Worm (Caenorhabditis elegans): ENCODE data around the gene irld-49.

irld-49 gene

DNA sequence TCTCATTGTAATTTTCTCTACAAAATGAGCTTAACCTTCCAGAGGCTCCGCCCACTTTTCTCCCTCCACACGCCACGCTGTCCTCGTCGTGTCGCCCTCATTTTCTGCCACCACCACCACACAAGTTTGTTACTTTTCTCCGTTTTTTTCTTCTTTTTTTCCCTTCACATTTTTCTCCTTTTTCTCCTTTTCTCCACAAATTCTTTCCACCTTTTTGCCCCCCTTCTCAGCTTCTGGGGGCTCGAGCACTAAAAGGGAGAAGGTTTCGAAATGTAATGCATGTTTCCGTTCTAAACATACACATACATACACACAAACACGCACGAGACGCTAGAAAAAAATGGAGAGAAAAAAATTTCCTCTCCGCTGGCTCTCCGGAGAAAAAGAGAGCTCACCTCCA lies 32.6 kb downstream of the irld-49 start, which contains the start of gene nhr-88 (continued):
- TF ChIP-seq mbf-1 (tag; optimal IDR thresholded peaks at IDR 0.05) = no peak
- peak; percentile 56 for TF ChIP-seq zag-1 (tag; optimal IDR thresholded peaks at IDR 0.05)
- no peak for TF ChIP-seq lin-13 (GFP tag; optimal IDR thresholded peaks at IDR 0.05)
- TF ChIP-seq nhr-77 (tag; optimal IDR thresholded peaks at IDR 0.05) = no peak
- TF ChIP-seq nhr-12 (tag; optimal IDR thresholded peaks at IDR 0.05) = no peak
- peak in 1 of 2 experiments; percentile 37 for TF ChIP-seq lsy-2 (tag; optimal IDR thresholded peaks at IDR 0.05)
- TF ChIP-seq dmd-4 (tag; optimal IDR thresholded peaks at IDR 0.05) = no peak
- no peak for TF ChIP-seq ceh-16 (tag; optimal IDR thresholded peaks at IDR 0.05)
- TF ChIP-seq sma-3 (GFP tag; optimal IDR thresholded peaks at IDR 0.05) = no peak

DNA sequence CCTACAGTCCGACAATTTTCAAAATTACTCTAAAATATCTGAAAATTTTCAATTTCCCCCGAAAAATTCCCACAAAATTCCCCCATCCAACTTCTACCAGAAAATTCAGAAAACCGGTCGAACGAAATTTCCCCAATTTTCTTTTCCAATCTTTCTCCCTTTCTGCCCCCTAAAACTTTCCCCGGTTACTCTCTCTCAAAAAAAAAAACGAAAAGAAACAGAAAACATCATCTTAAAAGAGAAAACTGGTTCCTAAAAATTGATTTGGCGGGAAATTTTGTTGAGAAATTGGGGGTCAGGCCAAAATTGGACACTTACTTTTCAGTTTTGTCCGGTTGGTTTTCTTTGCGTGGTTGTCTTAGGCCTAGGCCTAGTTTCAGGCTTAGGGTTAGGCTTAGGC lies 33.7 kb downstream of the irld-49 start:
- TF ChIP-seq ztf-11 (tag; optimal IDR thresholded peaks at IDR 0.05) (no peak), blmp-1 (tag; optimal IDR thresholded peaks at IDR 0.05; ENCODE audit: insufficient read depth) (peak; percentile 75)

DNA sequence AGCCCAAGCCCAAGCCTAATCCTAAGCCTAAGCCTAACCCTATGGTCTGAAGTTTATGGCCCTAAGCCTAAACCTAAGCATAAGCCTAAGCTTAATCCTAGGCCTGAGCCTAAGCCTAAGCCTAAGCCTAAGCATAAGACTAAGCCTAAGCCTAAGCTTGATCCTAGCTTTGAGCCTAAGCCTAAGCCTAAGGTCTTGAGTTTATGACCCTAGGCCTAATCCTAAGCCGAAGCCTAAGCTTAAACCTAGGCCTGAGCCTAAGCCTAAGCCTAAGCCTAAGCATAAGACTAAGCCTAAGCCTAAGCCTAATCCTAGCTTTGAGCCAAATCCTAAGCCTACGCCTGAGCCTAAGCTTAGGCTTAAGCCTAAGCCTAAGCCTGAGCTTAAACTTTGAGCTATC lies 35.1 kb downstream of the irld-49 start:
- TF ChIP-seq unc-39 (tag; optimal IDR thresholded peaks at IDR 0.05) (no peak), ztf-11 (tag; optimal IDR thresholded peaks at IDR 0.05) (no peak), ceh-16 (tag; optimal IDR thresholded peaks at IDR 0.05) (no peak), nhr-11 (tag; optimal IDR thresholded peaks at IDR 0.05) (no peak), lin-13 (GFP tag; optimal IDR thresholded peaks at IDR 0.05) (no peak), nhr-77 (tag; optimal IDR thresholded peaks at IDR 0.05) (no peak), nhr-23 (tag; optimal IDR thresholded peaks at IDR 0.05) (no peak), sma-9 (GFP tag; optimal IDR thresholded peaks at IDR 0.05) (no peak), sma-9 (tag; optimal IDR thresholded peaks at IDR 0.05) (no peak), nhr-25 (tag; optimal IDR thresholded peaks at IDR 0.05) (no peak), crh-2 (tag; optimal IDR thresholded peaks at IDR 0.05) (no peak), sem-4 (tag; optimal IDR thresholded peaks at IDR 0.05) (no peak), gmeb-1 (tag; optimal IDR thresholded peaks at IDR 0.05) (no peak), C34F6.9 (tag; optimal IDR thresholded peaks at IDR 0.05) (no peak), mbf-1 (tag; optimal IDR thresholded peaks at IDR 0.05) (no peak), peb-1 (tag; optimal IDR thresholded peaks at IDR 0.05) (no peak), lsy-2 (tag; optimal IDR thresholded peaks at IDR 0.05) (no peak), snpc-4 (tag; optimal IDR thresholded peaks at IDR 0.05) (no peak)

- TF ChIP-seq lin-39 (tag; optimal IDR thresholded peaks at IDR 0.05) = no peak
- TF ChIP-seq elt-1 (tag; optimal IDR thresholded peaks at IDR 0.05) = no peak
- TF ChIP-seq ceh-16 (tag; optimal IDR thresholded peaks at IDR 0.05) = no peak
- no peak for TF ChIP-seq R02D3.7 (tag; optimal IDR thresholded peaks at IDR 0.05)
- no peak for TF ChIP-seq nhr-12 (tag; optimal IDR thresholded peaks at IDR 0.05)
- TF ChIP-seq ceh-82 (tag; optimal IDR thresholded peaks at IDR 0.05) = no peak
- no peak for TF ChIP-seq nhr-77 (tag; optimal IDR thresholded peaks at IDR 0.05)
- TF ChIP-seq sma-3 (GFP tag; optimal IDR thresholded peaks at IDR 0.05) = no peak
- no peak for TF ChIP-seq mbf-1 (tag; optimal IDR thresholded peaks at IDR 0.05)
- TF ChIP-seq lin-13 (GFP tag; optimal IDR thresholded peaks at IDR 0.05) = no peak
- no peak for TF ChIP-seq ztf-4 (tag; optimal IDR thresholded peaks at IDR 0.05)
- TF ChIP-seq skn-1 (tag; optimal IDR thresholded peaks at IDR 0.05) = no peak
- no peak for TF ChIP-seq mdl-1 (tag; optimal IDR thresholded peaks at IDR 0.05)
- no peak for TF ChIP-seq fos-1 (tag; optimal IDR thresholded peaks at IDR 0.05)
- no peak for TF ChIP-seq ZK546.5 (tag; optimal IDR thresholded peaks at IDR 0.05)
- no peak for TF ChIP-seq gmeb-1 (tag; optimal IDR thresholded peaks at IDR 0.05)
- no peak for TF ChIP-seq nhr-10 (tag; optimal IDR thresholded peaks at IDR 0.05)
- no peak for TF ChIP-seq Y55F3AM.14 (GFP tag; optimal IDR thresholded peaks at IDR 0.05)
These were observed 40.4 kb downstream of the irld-49 start for ce11 chrII:2984383-2984782.

DNA sequence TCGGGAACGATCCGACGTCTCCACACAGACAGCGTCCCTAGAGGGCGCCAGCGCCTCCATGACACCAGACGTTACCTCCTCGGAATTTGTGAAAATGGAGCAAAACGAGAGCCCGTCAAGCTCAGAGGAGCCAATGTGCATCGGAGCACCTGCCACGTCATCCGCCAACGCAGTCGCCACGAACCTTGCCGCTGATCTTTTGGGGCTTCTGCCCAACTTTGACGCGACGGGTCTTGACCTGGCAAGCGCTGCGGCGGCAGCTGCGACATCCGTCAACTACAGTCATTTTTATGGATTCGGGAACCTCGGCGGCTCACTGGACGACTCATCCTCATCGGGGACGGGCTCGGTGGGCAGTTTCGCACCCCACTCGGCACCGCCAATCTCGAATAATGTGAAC lies 41.5 kb downstream of the irld-49 start:
- no peak for TF ChIP-seq egl-27 (tag; optimal IDR thresholded peaks at IDR 0.05)
- no peak for TF ChIP-seq mbf-1 (tag; optimal IDR thresholded peaks at IDR 0.05)
- no peak for TF ChIP-seq sma-9 (GFP tag; optimal IDR thresholded peaks at IDR 0.05)
- no peak for TF ChIP-seq sma-9 (tag; optimal IDR thresholded peaks at IDR 0.05)
- no peak for TF ChIP-seq elt-1 (tag; optimal IDR thresholded peaks at IDR 0.05)
- TF ChIP-seq ceh-82 (tag; optimal IDR thresholded peaks at IDR 0.05) = no peak
- no peak for TF ChIP-seq unc-39 (tag; optimal IDR thresholded peaks at IDR 0.05)
- TF ChIP-seq unc-55 (GFP tag; optimal IDR thresholded peaks at IDR 0.05) = no peak
- no peak for TF ChIP-seq nhr-12 (tag; optimal IDR thresholded peaks at IDR 0.05)
- no peak for TF ChIP-seq alr-1 (tag; optimal IDR thresholded peaks at IDR 0.05)
- TF ChIP-seq nhr-6 (tag; optimal IDR thresholded peaks at IDR 0.05) = no peak
- TF ChIP-seq fos-1 (tag; optimal IDR thresholded peaks at IDR 0.05) = no peak
- no peak for TF ChIP-seq R02D3.7 (tag; optimal IDR thresholded peaks at IDR 0.05)
- TF ChIP-seq C34F6.9 (tag; optimal IDR thresholded peaks at IDR 0.05) = no peak
- no peak for TF ChIP-seq nhr-25 (tag; optimal IDR thresholded peaks at IDR 0.05)
- TF ChIP-seq nhr-77 (tag; optimal IDR thresholded peaks at IDR 0.05) = no peak
- no peak for TF ChIP-seq skn-1 (tag; optimal IDR thresholded peaks at IDR 0.05)
- TF ChIP-seq ztf-11 (tag; optimal IDR thresholded peaks at IDR 0.05) = no peak
- TF ChIP-seq sem-4 (tag; optimal IDR thresholded peaks at IDR 0.05) = no peak
- TF ChIP-seq lin-11 (tag; optimal IDR thresholded peaks at IDR 0.05) = no peak
